Worm (Caenorhabditis elegans) whole organism, L4 larva: ENCODE results near the gene F09E10.1.

Source experiments
- D1046.2 ChIP-seq: fragments of 200-800 bp; sonication (Bioruptor generic); IDR thresholded peaks from 2 replicates; pipeline ENCODE4 v1.3.6; 2022; ENCODE audit warnings: missing genetic modification characterization, missing compliant biosample characterization
- F49E8.2 ChIP-seq: sonication (generic microtip); optimal IDR thresholded peaks from 2 replicates; lab custom pipeline; 2016; ENCODE audit warnings: missing compliant biosample characterization, mild to moderate bottlenecking, missing genetic modification characterization, borderline replicate concordance
- T20F7.1 ChIP-seq: fragments of 200-800 bp; sonication (Bioruptor generic); optimal IDR thresholded peaks from 2 replicates; lab custom pipeline; 2018; ENCODE audit warnings: mild to moderate bottlenecking, missing genetic modification characterization, missing compliant biosample characterization
- Y75B8A.6 ChIP-seq: fragments of 200-800 bp; sonication (Bioruptor generic); IDR thresholded peaks from 2 replicates; pipeline ENCODE4 v1.3.6; 2022; ENCODE audit warnings: missing genetic modification reagents, missing genetic modification characterization, missing compliant biosample characterization
- ZK337.2 ChIP-seq: fragments of 200-800 bp; sonication (Bioruptor generic); IDR thresholded peaks from 2 replicates; pipeline ENCODE4 v1.3.6; 2022; ENCODE audit warnings: missing genetic modification reagents, missing genetic modification characterization, missing compliant biosample characterization
- aly-2 ChIP-seq: sonication (generic microtip); optimal IDR thresholded peaks from 2 replicates; lab custom pipeline; 2018; ENCODE audit warnings: missing biosample characterization, missing genetic modification characterization
- ama-1 ChIP-seq: fragments of 150-350 bp; optimal IDR thresholded peaks from 2 replicates; lab custom pipeline; 2014; ENCODE audit warnings: inconsistent platforms, mixed read lengths
- ceh-20 ChIP-seq: fragments of 200-800 bp; sonication (Bioruptor generic); IDR thresholded peaks from 2 replicates; pipeline ENCODE4 v1.3.6; 2022; ENCODE audit warnings: missing genetic modification reagents, missing genetic modification characterization, missing compliant biosample characterization
- ceh-32 ChIP-seq: sonication (generic microtip); optimal IDR thresholded peaks from 2 replicates; lab custom pipeline; 2016; ENCODE audit warnings: mild to moderate bottlenecking, missing genetic modification characterization, missing compliant biosample characterization; ENCODE audit not compliant: poor library complexity
- ceh-44 ChIP-seq: fragments of 200-800 bp; sonication (Bioruptor generic); IDR thresholded peaks from 2 replicates; pipeline ENCODE4 v1.3.6; 2022; ENCODE audit warnings: missing genetic modification reagents, missing genetic modification characterization, missing compliant biosample characterization
- ces-1 ChIP-seq: fragments of 150-350 bp; sonication (generic microtip); optimal IDR thresholded peaks from 4 replicates; lab custom pipeline; 2014; ENCODE audit warnings: missing biosample characterization, missing genetic modification reagents, missing genetic modification characterization
- cey-2 ChIP-seq: sonication (generic microtip); optimal IDR thresholded peaks from 3 replicates; lab custom pipeline; 2017; ENCODE audit warnings: missing genetic modification characterization, mild to moderate bottlenecking, missing compliant biosample characterization, antibody characterized with exemption, borderline replicate concordance; ENCODE audit not compliant: insufficient read depth
- dmd-6 ChIP-seq: fragments of 200-800 bp; sonication (Bioruptor generic); IDR thresholded peaks from 2 replicates; pipeline ENCODE4 v1.3.6; 2022; ENCODE audit warnings: missing genetic modification reagents, missing genetic modification characterization, missing compliant biosample characterization
- dmd-8 ChIP-seq: fragments of 200-800 bp; sonication (Bioruptor generic); IDR thresholded peaks from 2 replicates; pipeline ENCODE4 v1.3.6; 2022; ENCODE audit warnings: missing genetic modification characterization, missing compliant biosample characterization
- duxl-1 ChIP-seq: sonication (generic microtip); optimal IDR thresholded peaks from 2 replicates; lab custom pipeline; 2016; ENCODE audit warnings: mild to moderate bottlenecking, missing genetic modification characterization, moderate library complexity, missing compliant biosample characterization; ENCODE audit not compliant: poor library complexity
- dve-1 ChIP-seq: sonication (generic microtip); optimal IDR thresholded peaks from 2 replicates; lab custom pipeline; 2017; ENCODE audit warnings: antibody characterized with exemption, mild to moderate bottlenecking, missing genetic modification characterization, missing compliant biosample characterization; ENCODE audit not compliant: insufficient read depth
- egl-27 ChIP-seq: sonication (generic microtip); optimal IDR thresholded peaks from 3 replicates; lab custom pipeline; 2017; ENCODE audit warnings: missing biosample characterization, missing genetic modification reagents, missing genetic modification characterization
- egl-43 ChIP-seq: fragments of 200-800 bp; sonication (Bioruptor generic); IDR thresholded peaks from 2 replicates; pipeline ENCODE4 v1.3.6; 2022; ENCODE audit warnings: missing genetic modification reagents, missing genetic modification characterization, missing compliant biosample characterization
- fkh-10 ChIP-seq: fragments of 150-350 bp; optimal IDR thresholded peaks from 2 replicates; lab custom pipeline; 2014; ENCODE audit warnings: missing biosample characterization, missing genetic modification reagents, missing genetic modification characterization
- hif-1 ChIP-seq, 2 experiments: sonication (generic microtip); optimal IDR thresholded peaks; 2 replicates each; lab custom pipeline; 2016 to 2017; ENCODE audit warnings: missing compliant biosample characterization in 2 of 2, missing genetic modification characterization in 2 of 2, missing genetic modification reagents in 2 of 2, missing genotype in 2 of 2, mild to moderate bottlenecking in 1 of 2
- hlh-11 ChIP-seq: fragments of 200-800 bp; sonication (Bioruptor generic); optimal IDR thresholded peaks from 2 replicates; lab custom pipeline; 2018; ENCODE audit warnings: mild to moderate bottlenecking, missing genetic modification characterization, missing compliant biosample characterization
- hlh-30 ChIP-seq: sonication (generic microtip); optimal IDR thresholded peaks from 2 replicates; lab custom pipeline; 2017; ENCODE audit warnings: antibody characterized with exemption, mild to moderate bottlenecking, missing genetic modification characterization, missing compliant biosample characterization; ENCODE audit not compliant: insufficient read depth
- hmg-1.1 ChIP-seq: fragments of 200-800 bp; sonication (Bioruptor generic); IDR thresholded peaks from 2 replicates; pipeline ENCODE4 v1.3.6; 2022; ENCODE audit warnings: missing genetic modification reagents, missing genetic modification characterization, missing compliant biosample characterization
- lin-29 ChIP-seq: fragments of 200-800 bp; sonication (Bioruptor generic); IDR thresholded peaks from 2 replicates; pipeline ENCODE4 v1.3.6; 2022; ENCODE audit warnings: missing genetic modification reagents, missing genetic modification characterization, missing compliant biosample characterization
- lin-38 ChIP-seq: fragments of 200-800 bp; sonication (Bioruptor generic); IDR thresholded peaks from 2 replicates; pipeline ENCODE4 v1.3.6; 2022; ENCODE audit warnings: missing genetic modification reagents, missing genetic modification characterization, missing compliant biosample characterization
- lsy-2 ChIP-seq, 2 experiments: fragments of 150-350 bp in 1 of 2; sonication (generic microtip) in 1 of 2; optimal IDR thresholded peaks; 2 replicates each; lab custom pipeline; 2014 to 2017; ENCODE audit warnings: missing biosample characterization in 2 of 2, missing genetic modification characterization in 2 of 2
- mdl-1 ChIP-seq, 2 experiments: fragments of 150-350 bp in 1 of 2; sonication (generic microtip) in 1 of 2; optimal IDR thresholded peaks; 2 replicates each; lab custom pipeline; 2014 to 2017; ENCODE audit warnings: missing biosample characterization in 2 of 2, missing genetic modification characterization in 2 of 2
- mep-1 ChIP-seq: fragments of 150-350 bp; sonication (generic microtip); optimal IDR thresholded peaks from 3 replicates; lab custom pipeline; 2014; ENCODE audit warnings: missing biosample characterization, missing genetic modification characterization
- mes-2 ChIP-seq: sonication (generic microtip); optimal IDR thresholded peaks from 2 replicates; lab custom pipeline; 2016; ENCODE audit warnings: missing genotype, mild to moderate bottlenecking, missing genetic modification characterization, missing compliant biosample characterization; ENCODE audit not compliant: poor library complexity, severe bottlenecking
- mxl-3 ChIP-seq: fragments of 200-800 bp; sonication (Bioruptor generic); optimal IDR thresholded peaks from 2 replicates; lab custom pipeline; 2018; ENCODE audit warnings: mild to moderate bottlenecking, missing genetic modification characterization, missing compliant biosample characterization
- nhr-10 ChIP-seq: fragments of 150-350 bp; optimal IDR thresholded peaks from 2 replicates; lab custom pipeline; 2014; ENCODE audit warnings: missing biosample characterization, missing genetic modification characterization
- nhr-25 ChIP-seq: sonication (generic microtip); optimal IDR thresholded peaks from 2 replicates; lab custom pipeline; 2017; ENCODE audit warnings: missing genetic modification characterization, mild to moderate bottlenecking, missing compliant biosample characterization, antibody characterized with exemption, moderate library complexity, borderline replicate concordance; ENCODE audit not compliant: insufficient read depth
- nhr-42 ChIP-seq: fragments of 200-800 bp; sonication (Bioruptor generic); IDR thresholded peaks from 2 replicates; pipeline ENCODE4 v1.3.6; 2022; ENCODE audit warnings: missing genetic modification characterization, missing compliant biosample characterization
- nhr-48 ChIP-seq: sonication (generic microtip); optimal IDR thresholded peaks from 2 replicates; lab custom pipeline; 2016; ENCODE audit warnings: mild to moderate bottlenecking, missing genetic modification characterization, missing compliant biosample characterization
- nhr-6 ChIP-seq: fragments of 150-350 bp; optimal IDR thresholded peaks from 2 replicates; lab custom pipeline; 2014; ENCODE audit warnings: missing biosample characterization, missing genetic modification characterization
- nhr-76 ChIP-seq: fragments of 150-350 bp; optimal IDR thresholded peaks from 2 replicates; lab custom pipeline; 2014; ENCODE audit warnings: missing biosample characterization, missing genetic modification characterization
- nhr-77 ChIP-seq: fragments of 150-350 bp; optimal IDR thresholded peaks from 2 replicates; lab custom pipeline; 2014; ENCODE audit warnings: missing biosample characterization, missing genetic modification characterization
- pha-4 ChIP-seq, 2 experiments: fragments of 150-350 bp in 1 of 2; fragments of 200-800 bp in 1 of 2; sonication (Bioruptor generic) in 1 of 2; IDR thresholded peaks in 1 of 2; optimal IDR thresholded peaks in 1 of 2; 2 replicates each; pipeline versions ENCODE4 v1.3.6 to Lab custom; 2014 to 2022; ENCODE audit warnings: missing genetic modification characterization in 2 of 2, missing genetic modification reagents in 2 of 2, missing biosample characterization in 1 of 2, missing compliant biosample characterization in 1 of 2
- php-3 ChIP-seq: fragments of 200-800 bp; sonication (Bioruptor generic); IDR thresholded peaks from 2 replicates; pipeline ENCODE4 v1.3.6; 2022; ENCODE audit warnings: missing genetic modification reagents, missing genetic modification characterization, missing compliant biosample characterization
- rbr-2 ChIP-seq: sonication (generic microtip); optimal IDR thresholded peaks from 2 replicates; lab custom pipeline; 2016; ENCODE audit warnings: missing genotype, missing genetic modification characterization, missing compliant biosample characterization
- saeg-2 ChIP-seq: fragments of 200-800 bp; sonication (Bioruptor generic); IDR thresholded peaks from 2 replicates; pipeline ENCODE4 v1.3.6; 2022; ENCODE audit warnings: missing genetic modification reagents, missing genetic modification characterization, missing compliant biosample characterization
- sdz-12 ChIP-seq: fragments of 200-800 bp; sonication (Bioruptor generic); optimal IDR thresholded peaks from 2 replicates; lab custom pipeline; 2018; ENCODE audit warnings: mild to moderate bottlenecking, missing genetic modification characterization, missing compliant biosample characterization
- snpc-1.2 ChIP-seq: fragments of 200-800 bp; sonication (Bioruptor generic); IDR thresholded peaks from 2 replicates; pipeline ENCODE4 v1.3.6; 2022; ENCODE audit warnings: missing genetic modification reagents, missing genetic modification characterization, missing compliant biosample characterization
- spr-1 ChIP-seq: sonication (generic microtip); optimal IDR thresholded peaks from 2 replicates; lab custom pipeline; 2016; ENCODE audit warnings: mild to moderate bottlenecking, missing genetic modification characterization, missing compliant biosample characterization
- spr-3 ChIP-seq: fragments of 200-800 bp; sonication (Bioruptor generic); optimal IDR thresholded peaks from 2 replicates; lab custom pipeline; 2018; ENCODE audit warnings: mild to moderate bottlenecking, missing genetic modification characterization, missing compliant biosample characterization
- unc-39 ChIP-seq: sonication (generic microtip); optimal IDR thresholded peaks from 2 replicates; lab custom pipeline; 2017; ENCODE audit warnings: missing biosample characterization, missing genetic modification characterization
- vab-7 ChIP-seq: fragments of 200-800 bp; sonication (Bioruptor generic); IDR thresholded peaks from 2 replicates; pipeline ENCODE4 v1.3.6; 2022; ENCODE audit warnings: missing genetic modification reagents, missing genetic modification characterization, missing compliant biosample characterization
- zfp-3 ChIP-seq: fragments of 200-800 bp; sonication (Bioruptor generic); conservative IDR thresholded peaks from 2 replicates; pipeline ENCODE4 v1.3.6; 2022; ENCODE audit warnings: missing genetic modification reagents, missing genetic modification characterization, missing compliant biosample characterization

The F09E10.1 gene

DNA sequence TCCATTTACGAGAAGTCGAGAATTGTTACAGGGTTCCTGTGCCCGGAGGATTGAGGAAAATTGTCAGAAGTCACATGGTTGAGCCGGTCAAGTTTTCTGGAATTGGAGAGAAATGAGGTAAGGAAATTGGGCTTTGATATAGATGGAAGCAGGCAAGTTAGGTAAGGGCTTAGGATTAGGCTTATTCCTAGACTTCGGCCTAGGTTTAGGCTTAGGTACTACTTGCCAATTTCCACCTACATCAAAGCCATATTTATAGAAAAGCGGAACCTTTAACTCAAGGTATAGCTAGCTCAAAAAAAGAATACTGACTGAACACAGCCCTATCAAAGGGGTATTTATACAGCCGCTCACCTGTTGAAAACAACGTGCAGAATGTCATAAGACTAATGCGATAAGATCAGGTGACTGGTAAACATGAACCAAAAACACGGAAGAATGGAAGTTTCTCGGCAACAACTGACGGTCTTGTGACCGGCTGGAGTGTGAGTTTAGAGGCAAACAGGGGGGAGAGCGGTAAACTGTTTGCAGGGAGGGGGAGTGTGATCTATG, 2.0 kb downstream of the F09E10.1 start (continued):
- no peak for TF ChIP-seq nhr-76
- no peak for TF ChIP-seq fkh-10
- peak; percentile 98 for TF ChIP-seq hlh-11 (tag; lab: Kevin White, UChicago)
- TF ChIP-seq aly-2 = no peak
- TF ChIP-seq egl-27 (tag; lab: Kevin White, UChicago) = no peak
- peak; percentile 75 for TF ChIP-seq php-3 (GFP tag; lab: Robert Waterston, UW)
- TF ChIP-seq mxl-3 = peak; percentile 60
- TF ChIP-seq ama-1 (lab: Kevin White, UChicago) = peak; percentile 99
- peak; percentile 86 to 98 for TF ChIP-seq hif-1 (tag; optimal IDR thresholded peaks at IDR 0.05; lab: Kevin White, UChicago)
- no peak for TF ChIP-seq F49E8.2 (tag; lab: Kevin White, UChicago)
- peak; percentile 54; the same call in 1 of the 2 replicates for TF ChIP-seq Y75B8A.6
- peak; percentile 82 to 84 for TF ChIP-seq mdl-1 (tag; optimal IDR thresholded peaks at IDR 0.05; lab: Kevin White, UChicago)
- TF ChIP-seq ces-1 = no peak
- peak; percentile 68 for TF ChIP-seq nhr-6 (tag; lab: Kevin White, UChicago)
- peak; percentile 85 for TF ChIP-seq mep-1 (tag; lab: Kevin White, UChicago)
- no peak for TF ChIP-seq zfp-3
- TF ChIP-seq saeg-2 (GFP tag; lab: Robert Waterston, UW) = peak; percentile 41
- TF ChIP-seq spr-3 (GFP tag; lab: Kevin White, UChicago) = peak; percentile 19
- TF ChIP-seq nhr-77 = peak; percentile 27
- TF ChIP-seq spr-1 (tag; lab: Kevin White, UChicago) = no peak
- peak; percentile 47 for TF ChIP-seq cey-2 (tag; lab: Kevin White, UChicago)
- peak; percentile 82 for TF ChIP-seq nhr-10 (tag; lab: Kevin White, UChicago)
- TF ChIP-seq pha-4 (GFP tag; IDR thresholded peaks at IDR 0.05; lab: Robert Waterston, UW) = peak; percentile 59; the same call in 1 of the 2 replicates
- no peak for TF ChIP-seq pha-4 (tag; optimal IDR thresholded peaks at IDR 0.05; lab: Kevin White, UChicago)
- TF ChIP-seq nhr-48 (tag; lab: Kevin White, UChicago) = peak; percentile 76
- TF ChIP-seq nhr-42 (GFP tag; lab: Robert Waterston, UW) = no peak
- no peak for TF ChIP-seq dmd-8 (GFP tag; lab: Robert Waterston, UW)
- no peak for TF ChIP-seq ceh-20 (GFP tag; lab: Robert Waterston, UW)
- peak; percentile 99 for TF ChIP-seq hlh-30
- peak; percentile 12 for TF ChIP-seq sdz-12
- TF ChIP-seq dmd-6 (GFP tag; lab: Robert Waterston, UW) = peak; percentile 89
- TF ChIP-seq dve-1 (tag; lab: Kevin White, UChicago) = peak; percentile 96
- peak; percentile 45 for TF ChIP-seq nhr-25 (tag; lab: Kevin White, UChicago)
- TF ChIP-seq snpc-1.2 (GFP tag; lab: Robert Waterston, UW) = no peak
- TF ChIP-seq lsy-2 (tag; optimal IDR thresholded peaks at IDR 0.05; lab: Kevin White, UChicago) = peak; percentile 67 to 69
- no peak for TF ChIP-seq D1046.2
- no peak for TF ChIP-seq lin-38 (GFP tag; lab: Robert Waterston, UW)
- TF ChIP-seq hmg-1.1 (GFP tag; lab: Robert Waterston, UW) = no peak
- no peak for TF ChIP-seq egl-43 (GFP tag; lab: Robert Waterston, UW)
- TF ChIP-seq rbr-2 (tag; lab: Kevin White, UChicago) = no peak
- TF ChIP-seq mes-2 = peak; percentile 32
- no peak for TF ChIP-seq unc-39
- no peak for TF ChIP-seq T20F7.1
- no peak for TF ChIP-seq ceh-32 (tag; lab: Kevin White, UChicago)
- TF ChIP-seq ceh-44 (GFP tag; lab: Robert Waterston, UW) = no peak
- no peak for TF ChIP-seq ZK337.2 (GFP tag; lab: Robert Waterston, UW)
- no peak for TF ChIP-seq duxl-1
- 0 out of 2 replicates have a peak, but pooled peaks have one; percentile 8 for TF ChIP-seq lin-29 (GFP tag; lab: Robert Waterston, UW)
- no peak for TF ChIP-seq vab-7 (GFP tag; lab: Robert Waterston, UW)
